Worm (Caenorhabditis elegans) whole organism, L4/young adult: ENCODE results near the gene acp-4.

Experiments
- W03F9.2 ChIP-seq: fragments of 150-350 bp; optimal IDR thresholded peaks from 2 replicates; lab custom pipeline; 2014; ENCODE audit warnings: missing biosample characterization, missing genetic modification characterization
- dao-5 ChIP-seq: sonication (generic microtip); optimal IDR thresholded peaks from 2 replicates; lab custom pipeline; 2016; ENCODE audit warnings: missing genotype, missing genetic modification characterization, moderate library complexity, missing compliant biosample characterization
- him-1 ChIP-seq: sonication (generic microtip); optimal IDR thresholded peaks from 2 replicates; lab custom pipeline; 2016; ENCODE audit warnings: missing genotype, missing genetic modification reagents, missing genetic modification characterization, missing compliant biosample characterization

acp-4 gene

ce11 chrII:8411002-8411401, 23.9 kb downstream of the acp-4 start:
- TF ChIP-seq him-1 (tag; lab: Kevin White, UChicago) (no peak), W03F9.2 (no peak), dao-5 (no peak)

- TF ChIP-seq dao-5 (no peak), him-1 (tag; lab: Kevin White, UChicago) (no peak), W03F9.2 (no peak)
These were observed 25.4 kb downstream of the acp-4 start for ce11 chrII:8409538-8409937.

- TF ChIP-seq W03F9.2 (no peak), dao-5 (no peak), him-1 (tag; lab: Kevin White, UChicago) (no peak)
These were observed 27.4 kb downstream of the acp-4 start, which contains the start of gene sra-13 for ce11 chrII:8407491-8407890. sra-13 (plus strand) TSS chrII:8407685.

- TF ChIP-seq him-1 (tag; lab: Kevin White, UChicago) (no peak), W03F9.2 (no peak), dao-5 (no peak)
These were observed 29.6 kb downstream of the acp-4 start, which contains the start of gene ubc-24 for ce11 chrII:8405303-8405702. ubc-24 (plus strand) TSS chrII:8405603.

ce11 chrII:8404748-8405147, 30.2 kb downstream of the acp-4 start, which contains the start of gene skpo-1:
skpo-1 (minus strand) TSS chrII:8404848.
- TF ChIP-seq dao-5, result no peak

- TF ChIP-seq dao-5 (no peak), W03F9.2 (no peak), him-1 (tag; lab: Kevin White, UChicago) (no peak)
These were observed 34.9 kb downstream of the acp-4 start for ce11 chrII:8399997-8400396.

ce11 chrII:8399064-8399463, 35.8 kb downstream of the acp-4 start, which contains the start of gene dod-23:
dod-23 (minus strand) TSS chrII:8399164.
- TF ChIP-seq him-1 (tag; lab: Kevin White, UChicago) (no peak), dao-5 (no peak), W03F9.2 (no peak)

- TF ChIP-seq him-1 (tag; lab: Kevin White, UChicago), result no peak
- no peak for TF ChIP-seq dao-5
- TF ChIP-seq W03F9.2, result no peak
These were observed 38.9 kb downstream of the acp-4 start, which contains the start of gene F49E12.7 for ce11 chrII:8396041-8396440. F49E12.7 (minus strand) TSS chrII:8396141.

ce11 chrII:8394205-8394604, 40.7 kb downstream of the acp-4 start, which contains the start of gene F49E12.8:
F49E12.8 (minus strand) TSS chrII:8394305.
- no peak for TF ChIP-seq dao-5
- TF ChIP-seq W03F9.2, result no peak
- TF ChIP-seq him-1 (tag; lab: Kevin White, UChicago), result no peak

ce11 chrII:8392215-8392614, 42.7 kb downstream of the acp-4 start:
- TF ChIP-seq dao-5 (no peak), him-1 (tag; lab: Kevin White, UChicago) (no peak), W03F9.2 (no peak)

ce11 chrII:8390751-8391150, 44.2 kb downstream of the acp-4 start, which contains the start of gene F49E12.10:
F49E12.10 (plus strand) TSS chrII:8391051.
- TF ChIP-seq him-1 (tag; lab: Kevin White, UChicago) (no peak), dao-5 (no peak)

ce11 chrII:8388001-8388513, 46.8 kb downstream of the acp-4 start, which contains the start of gene drd-1:
drd-1 (plus strand) TSS chrII:8388051.
- no peak for TF ChIP-seq him-1 (tag; lab: Kevin White, UChicago)
- TF ChIP-seq W03F9.2, result no peak
- no peak for TF ChIP-seq dao-5

ce11 chrII:8386897-8387296, 48.0 kb downstream of the acp-4 start:
- TF ChIP-seq him-1 (tag; lab: Kevin White, UChicago) (no peak), dao-5 (no peak), W03F9.2 (no peak)

- TF ChIP-seq him-1 (tag; lab: Kevin White, UChicago), result no peak
- no peak for TF ChIP-seq dao-5
- TF ChIP-seq W03F9.2, result no peak
These were observed 49.3 kb downstream of the acp-4 start for ce11 chrII:8385561-8385960.

ce11 chrII:8384344-8384743, 50.6 kb downstream of the acp-4 start:
- TF ChIP-seq W03F9.2, result no peak
- TF ChIP-seq him-1 (tag; lab: Kevin White, UChicago), result no peak
- no peak for TF ChIP-seq dao-5

- TF ChIP-seq W03F9.2 (no peak), him-1 (tag; lab: Kevin White, UChicago) (no peak), dao-5 (no peak)
These were observed 52.0 kb downstream of the acp-4 start for ce11 chrII:8382880-8383279.
